Worm (Caenorhabditis elegans) whole organism, mixed stage, embryonic: ENCODE data around the gene mig-32.

Experiments
- ces-1 ChIP-seq: fragments of 150-350 bp; optimal IDR thresholded peaks from 2 replicates; lab custom pipeline; 2014; ENCODE audit warnings: missing biosample characterization, missing genetic modification reagents, missing genetic modification characterization
- elt-3 ChIP-seq: fragments of 150-350 bp; optimal IDR thresholded peaks from 2 replicates; lab custom pipeline; 2014; ENCODE audit warnings: missing biosample characterization, missing genetic modification characterization
- hlh-1 ChIP-seq: fragments of 150-350 bp; optimal IDR thresholded peaks from 2 replicates; lab custom pipeline; 2014; ENCODE audit warnings: missing biosample characterization, missing genetic modification reagents, missing genetic modification characterization
- lin-13 ChIP-seq: fragments of 150-350 bp; optimal IDR thresholded peaks from 2 replicates; lab custom pipeline; 2014; ENCODE audit warnings: missing biosample characterization, missing genetic modification characterization
- nhr-237 ChIP-seq: fragments of 150-350 bp; optimal IDR thresholded peaks from 2 replicates; lab custom pipeline; 2014; ENCODE audit warnings: missing biosample characterization, missing genetic modification characterization
- nhr-28 ChIP-seq: fragments of 150-350 bp; optimal IDR thresholded peaks from 2 replicates; lab custom pipeline; 2014; ENCODE audit warnings: missing biosample characterization, missing genetic modification characterization
- nhr-76 ChIP-seq: sonication (generic microtip); optimal IDR thresholded peaks from 2 replicates; lab custom pipeline; 2017; ENCODE audit warnings: missing biosample characterization, missing genetic modification characterization
- pha-4 ChIP-seq: fragments of 150-350 bp; optimal IDR thresholded peaks from 2 replicates; lab custom pipeline; 2018; ENCODE audit warnings: missing biosample characterization, missing genetic modification reagents, missing genetic modification characterization
- sem-2 ChIP-seq: fragments of 200-800 bp; sonication (Bioruptor generic); optimal IDR thresholded peaks from 2 replicates; lab custom pipeline; 2018; ENCODE audit warnings: mild to moderate bottlenecking, missing genetic modification characterization, missing compliant biosample characterization
- unc-39 ChIP-seq: fragments of 150-350 bp; optimal IDR thresholded peaks from 2 replicates; lab custom pipeline; 2014; ENCODE audit warnings: missing biosample characterization, missing genetic modification characterization
- unc-62 ChIP-seq: fragments of 150-350 bp; optimal IDR thresholded peaks from 2 replicates; lab custom pipeline; 2014; ENCODE audit warnings: missing biosample characterization, missing genetic modification reagents, missing genetic modification characterization
- zip-8 ChIP-seq: fragments of 150-350 bp; optimal IDR thresholded peaks from 2 replicates; lab custom pipeline; 2014; ENCODE audit warnings: missing biosample characterization, missing genetic modification characterization
- ztf-11 ChIP-seq: fragments of 150-350 bp; optimal IDR thresholded peaks from 2 replicates; lab custom pipeline; 2014; ENCODE audit warnings: missing biosample characterization, missing genetic modification characterization

DNA sequence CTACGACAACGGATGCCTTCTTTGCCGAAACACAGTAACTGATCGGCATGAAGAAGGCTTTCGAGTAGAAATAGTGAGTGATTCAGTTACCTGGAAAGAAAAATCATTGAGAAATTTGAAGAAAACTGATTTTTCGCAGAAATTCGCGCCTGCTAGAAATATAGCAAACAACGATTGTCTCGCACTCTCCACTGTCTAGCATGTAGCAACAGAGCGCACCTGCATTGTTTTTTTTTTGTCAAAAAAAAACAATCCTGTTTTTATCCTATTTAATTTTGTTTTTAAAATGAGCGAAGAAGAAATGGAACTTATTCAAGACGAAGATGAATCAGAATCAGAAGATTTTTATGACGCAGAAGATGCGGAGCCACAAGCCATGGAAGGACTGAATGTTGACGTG is 29.1 kb upstream of the mig-32 start, which contains the start of the genes ddb-1 and M18.6:
- TF ChIP-seq ztf-11 (tag; lab: Kevin White, UChicago) (no peak), nhr-237 (tag; lab: Kevin White, UChicago) (no peak), sem-2 (GFP tag; lab: Kevin White, UChicago) (no peak), lin-13 (tag; lab: Kevin White, UChicago) (no peak), nhr-28 (no peak), pha-4 (tag; lab: Kevin White, UChicago) (peak; percentile 44), unc-62 (GFP tag; lab: Kevin White, UChicago) (no peak), zip-8 (tag; lab: Kevin White, UChicago) (no peak), ces-1 (GFP tag; lab: Kevin White, UChicago) (peak; percentile 24), nhr-76 (tag; lab: Kevin White, UChicago) (no peak), unc-39 (tag; lab: Kevin White, UChicago) (no peak), elt-3 (tag; lab: Kevin White, UChicago) (no peak), hlh-1 (no peak)
